Worm (Caenorhabditis elegans): ENCODE measurements around the gene ceh-99.

ceh-99 gene

DNA sequence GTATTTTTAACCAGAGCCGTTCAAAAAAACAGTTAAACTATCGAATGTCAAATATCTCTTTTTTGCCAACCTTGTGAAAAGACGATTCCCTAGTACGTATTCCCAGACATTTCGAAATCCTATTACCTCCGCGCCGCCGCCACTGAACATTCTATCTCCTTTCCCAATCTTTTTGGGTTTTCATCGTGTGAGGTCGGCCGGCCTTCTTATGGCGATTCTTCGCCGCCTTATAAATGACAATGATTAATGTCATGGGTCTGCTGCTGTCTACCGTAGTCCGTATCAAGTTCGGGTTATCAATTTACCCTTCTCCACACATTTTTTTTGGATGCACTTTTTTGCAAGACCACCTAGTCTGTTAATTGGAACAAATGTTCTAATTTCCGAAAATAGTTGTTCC, 29.8 kb downstream of the ceh-99 start:
- TF ChIP-seq nhr-129 (tag; optimal IDR thresholded peaks at IDR 0.05): no peak
- no peak for TF ChIP-seq nhr-25 (tag; optimal IDR thresholded peaks at IDR 0.05)
- TF ChIP-seq skn-1 (tag; optimal IDR thresholded peaks at IDR 0.05): no peak
- TF ChIP-seq unc-55 (GFP tag; optimal IDR thresholded peaks at IDR 0.05): no peak
- TF ChIP-seq egl-27 (tag; optimal IDR thresholded peaks at IDR 0.05): no peak
- no peak for TF ChIP-seq elt-1 (tag; optimal IDR thresholded peaks at IDR 0.05)
- TF ChIP-seq nhr-21 (tag; optimal IDR thresholded peaks at IDR 0.05): no peak
- TF ChIP-seq alr-1 (tag; optimal IDR thresholded peaks at IDR 0.05): no peak
- no peak for TF ChIP-seq peb-1 (tag; optimal IDR thresholded peaks at IDR 0.05)
- TF ChIP-seq sem-4 (tag; optimal IDR thresholded peaks at IDR 0.05): no peak
- TF ChIP-seq nhr-23 (tag; optimal IDR thresholded peaks at IDR 0.05): no peak
- no peak for TF ChIP-seq lsy-2 (tag; optimal IDR thresholded peaks at IDR 0.05)
- no peak for TF ChIP-seq sma-9 (GFP tag; optimal IDR thresholded peaks at IDR 0.05)
- no peak for TF ChIP-seq sma-9 (tag; optimal IDR thresholded peaks at IDR 0.05)
- TF ChIP-seq fos-1 (tag; optimal IDR thresholded peaks at IDR 0.05): no peak

DNA sequence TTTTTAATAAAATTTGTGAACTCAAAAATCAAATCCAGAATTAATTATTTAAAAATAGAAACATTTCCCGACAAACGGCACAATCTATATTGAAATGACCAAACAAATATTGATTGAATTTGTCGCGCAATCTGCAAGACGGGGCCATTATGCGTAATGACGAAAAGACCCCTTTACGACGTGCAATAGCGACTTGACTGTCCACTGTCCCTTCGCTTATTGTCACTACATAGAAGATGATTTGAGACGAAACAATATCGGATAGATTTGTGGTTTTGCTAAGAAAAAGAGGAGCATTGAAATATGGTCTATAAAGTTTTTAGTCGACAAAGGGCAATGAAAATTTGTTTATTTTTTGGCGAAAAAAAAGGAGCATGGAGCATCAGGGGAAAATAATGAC, 31.2 kb downstream of the ceh-99 start:
- TF ChIP-seq blmp-1 (tag; optimal IDR thresholded peaks at IDR 0.05; ENCODE audit: insufficient read depth): no peak
- no peak for TF ChIP-seq mdl-1 (tag; optimal IDR thresholded peaks at IDR 0.05)
- TF ChIP-seq crh-2 (tag; optimal IDR thresholded peaks at IDR 0.05): no peak
- TF ChIP-seq sma-9 (GFP tag; optimal IDR thresholded peaks at IDR 0.05): no peak
- TF ChIP-seq sma-9 (tag; optimal IDR thresholded peaks at IDR 0.05): no peak
- no peak for TF ChIP-seq sem-4 (tag; optimal IDR thresholded peaks at IDR 0.05)
- no peak for TF ChIP-seq Y55F3AM.14 (GFP tag; optimal IDR thresholded peaks at IDR 0.05)
- TF ChIP-seq peb-1 (tag; optimal IDR thresholded peaks at IDR 0.05): no peak

DNA sequence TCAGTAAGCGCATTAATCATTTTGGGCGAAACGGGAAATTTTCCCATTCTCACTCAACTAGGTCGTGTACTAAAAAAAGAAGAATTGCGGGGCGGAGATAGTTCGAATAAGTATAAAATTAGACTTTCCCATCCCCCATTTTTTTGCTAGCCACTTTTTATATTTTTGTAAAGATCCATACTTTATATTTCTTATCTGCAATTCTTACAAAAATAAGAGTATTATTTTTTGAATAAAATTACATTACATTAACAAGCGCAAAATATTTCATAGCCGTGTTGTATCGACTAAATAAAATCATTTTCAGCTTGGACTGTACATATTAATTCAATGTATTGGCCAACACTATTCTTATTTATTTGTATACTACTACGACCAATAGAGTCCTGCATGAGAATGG, 35.8 kb downstream of the ceh-99 start, which contains the start of gene F49C5.11:
TSS of gene F49C5.11 (plus strand) at position 301 of the 400 bp plus-strand sequence.
- TF ChIP-seq nhr-23 (tag; optimal IDR thresholded peaks at IDR 0.05) (no peak), sma-9 (GFP tag; optimal IDR thresholded peaks at IDR 0.05) (no peak), sma-9 (tag; optimal IDR thresholded peaks at IDR 0.05) (no peak), gmeb-1 (tag; optimal IDR thresholded peaks at IDR 0.05) (no peak), ceh-16 (tag; optimal IDR thresholded peaks at IDR 0.05) (no peak), sma-3 (GFP tag; optimal IDR thresholded peaks at IDR 0.05) (no peak), mbf-1 (tag; optimal IDR thresholded peaks at IDR 0.05) (no peak), lsy-2 (tag; optimal IDR thresholded peaks at IDR 0.05) (no peak), unc-62 (GFP tag; optimal IDR thresholded peaks at IDR 0.05) (no peak), skn-1 (tag; optimal IDR thresholded peaks at IDR 0.05) (no peak), ztf-1 (GFP tag; conservative IDR thresholded peaks at IDR 0.05) (no peak)

DNA sequence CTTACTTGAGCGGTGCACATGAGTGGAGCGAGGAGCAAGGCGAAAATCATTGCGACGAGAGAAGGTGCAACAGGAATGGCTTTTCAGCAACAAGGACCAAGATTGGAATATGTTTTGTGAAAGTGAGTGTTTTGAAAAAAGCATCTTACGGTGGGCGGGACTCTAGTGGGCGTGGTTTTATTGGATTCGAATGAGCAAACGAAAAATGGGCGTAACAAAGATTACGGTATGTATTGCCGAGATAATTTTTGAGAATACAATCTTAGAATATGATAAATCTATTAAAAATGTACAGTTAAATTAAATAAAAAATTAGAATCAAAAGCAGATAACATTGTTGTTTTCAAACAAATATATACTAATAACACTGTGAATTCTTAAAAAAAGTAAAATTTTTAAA, 40.4 kb downstream of the ceh-99 start, which contains the start of gene F49C5.12:
TSS of gene F49C5.12 (minus strand) at position 101 of the 400 bp plus-strand sequence.
- TF ChIP-seq nhr-6 (tag; optimal IDR thresholded peaks at IDR 0.05) (no peak), nhr-12 (tag; optimal IDR thresholded peaks at IDR 0.05) (no peak), lin-13 (GFP tag; optimal IDR thresholded peaks at IDR 0.05) (no peak), sem-4 (tag; optimal IDR thresholded peaks at IDR 0.05) (no peak), ztf-1 (GFP tag; conservative IDR thresholded peaks at IDR 0.05) (no peak), ztf-4 (tag; optimal IDR thresholded peaks at IDR 0.05) (no peak), nhr-77 (tag; optimal IDR thresholded peaks at IDR 0.05) (no peak), F13H6.1 (tag; optimal IDR thresholded peaks at IDR 0.05) (no peak), unc-62 (GFP tag; optimal IDR thresholded peaks at IDR 0.05) (no peak), lin-39 (tag; optimal IDR thresholded peaks at IDR 0.05) (no peak), elt-1 (tag; optimal IDR thresholded peaks at IDR 0.05) (no peak), peb-1 (tag; optimal IDR thresholded peaks at IDR 0.05) (no peak), unc-39 (tag; optimal IDR thresholded peaks at IDR 0.05) (no peak), Y55F3AM.14 (GFP tag; optimal IDR thresholded peaks at IDR 0.05) (no peak)

- no peak for TF ChIP-seq nhr-77 (tag; optimal IDR thresholded peaks at IDR 0.05)
- no peak for TF ChIP-seq blmp-1 (tag; optimal IDR thresholded peaks at IDR 0.05; ENCODE audit: insufficient read depth)
- no peak for TF ChIP-seq sma-9 (GFP tag; optimal IDR thresholded peaks at IDR 0.05)
- no peak for TF ChIP-seq sma-9 (tag; optimal IDR thresholded peaks at IDR 0.05)
- no peak for TF ChIP-seq alr-1 (tag; optimal IDR thresholded peaks at IDR 0.05)
These were observed 46.1 kb downstream of the ceh-99 start, which contains the start of gene F49C5.7 for ce11 chrII:12565851-12566250. TSS of gene F49C5.7 (plus strand) at chrII:12566151.
